Fruit fly (Drosophila melanogaster) whole organism, wandering third instar larva: ENCODE data around the gene CG12395.

Experiments used
- Abd-B ChIP-seq: fragments of >200 bp; optimal IDR thresholded peaks from 2 replicates; lab custom pipeline; 2017; ENCODE audit warnings: missing biosample characterization, missing genetic modification characterization
- CG32264 ChIP-seq: fragments of 200-800 bp; sonication (Bioruptor generic); optimal IDR thresholded peaks from 2 replicates; lab custom pipeline; 2016; ENCODE audit warnings: missing biosample characterization, missing genetic modification characterization
- CG9705 ChIP-seq: fragments of 200-800 bp; sonication (Bioruptor generic); optimal IDR thresholded peaks from 2 replicates; lab custom pipeline; 2018; ENCODE audit warnings: missing biosample characterization, mild to moderate bottlenecking, missing genetic modification characterization
- CrebA ChIP-seq: fragments of 200-800 bp; sonication (Bioruptor generic); optimal IDR thresholded peaks from 2 replicates; lab custom pipeline; 2016; ENCODE audit warnings: missing biosample characterization, mild to moderate bottlenecking, missing genetic modification characterization, borderline replicate concordance
- Dfd ChIP-seq: fragments of >200 bp; optimal IDR thresholded peaks from 2 replicates; lab custom pipeline; 2017; ENCODE audit warnings: missing biosample characterization, missing genetic modification characterization
- Dif ChIP-seq: fragments of 200-275, 200-300 bp; sonication (Bioruptor generic); optimal IDR thresholded peaks from 2 replicates; lab custom pipeline; 2018; ENCODE audit warnings: missing biosample characterization, missing genetic modification characterization; ENCODE audit not compliant: partially characterized antibody
- GATAd ChIP-seq: sonication (Bioruptor generic); optimal IDR thresholded peaks from 2 replicates; lab custom pipeline; 2016; ENCODE audit warnings: missing biosample characterization, missing genetic modification characterization
- HLH106 ChIP-seq: fragments of 200-800 bp; optimal IDR thresholded peaks from 3 replicates; lab custom pipeline; 2019; ENCODE audit warnings: missing biosample characterization, mild to moderate bottlenecking, missing genetic modification characterization, moderate library complexity
- Hnf4 ChIP-seq: fragments of 200-800 bp; sonication (Bioruptor generic); optimal IDR thresholded peaks from 2 replicates; lab custom pipeline; 2016; ENCODE audit warnings: missing biosample characterization, mild to moderate bottlenecking, missing genetic modification characterization
- Hr78 ChIP-seq: fragments of >200 bp; optimal IDR thresholded peaks from 2 replicates; lab custom pipeline; 2017; ENCODE audit warnings: missing biosample characterization, missing genetic modification characterization
- Hr83 ChIP-seq: fragments of 200-300 bp; sonication (Bioruptor generic); optimal IDR thresholded peaks from 2 replicates; lab custom pipeline; 2016; ENCODE audit warnings: missing biosample characterization, mild to moderate bottlenecking, missing genetic modification characterization, moderate library complexity; ENCODE audit not compliant: poor library complexity, severe bottlenecking
- Jra ChIP-seq: sonication (Bioruptor generic); optimal IDR thresholded peaks from 2 replicates; lab custom pipeline; 2016; ENCODE audit warnings: missing biosample characterization, missing genetic modification characterization
- Mio ChIP-seq: sonication (Bioruptor generic); optimal IDR thresholded peaks from 2 replicates; lab custom pipeline; 2016; ENCODE audit warnings: missing biosample characterization, missing genetic modification characterization
- Myc ChIP-seq: fragments of >200 bp; optimal IDR thresholded peaks from 2 replicates; lab custom pipeline; 2017
- N ChIP-seq: fragments of >200 bp; optimal IDR thresholded peaks from 2 replicates; lab custom pipeline; 2018; ENCODE audit warnings: missing biosample characterization, missing external identifiers, missing genetic modification characterization
- OdsH ChIP-seq: fragments of 200-800 bp; sonication (Bioruptor generic); optimal IDR thresholded peaks from 2 replicates; lab custom pipeline; 2016; ENCODE audit warnings: missing biosample characterization, mild to moderate bottlenecking, missing genetic modification characterization
- Rel ChIP-seq, 2 experiments: fragments of 200-800 bp; sonication (Bioruptor generic) in 1 of 2; optimal IDR thresholded peaks; 2 replicates in 1 of 2; 3 replicates in 1 of 2; lab custom pipeline; 2016 to 2019; ENCODE audit warnings: mild to moderate bottlenecking in 2 of 2, missing biosample characterization in 2 of 2, missing genetic modification characterization in 2 of 2, moderate library complexity in 1 of 2
- Sp1 ChIP-seq: fragments of 200-800 bp; sonication (Bioruptor generic); optimal IDR thresholded peaks from 3 replicates; lab custom pipeline; 2019; ENCODE audit warnings: missing biosample characterization, mild to moderate bottlenecking, missing genetic modification characterization, moderate library complexity
- Vsx2 ChIP-seq: fragments of 200-300, 225-300 bp; sonication (Bioruptor generic); optimal IDR thresholded peaks from 2 replicates; lab custom pipeline; 2018; ENCODE audit warnings: missing biosample characterization, missing genetic modification characterization; ENCODE audit not compliant: partially characterized antibody
- br ChIP-seq: fragments of 200-800 bp; sonication (Bioruptor generic); optimal IDR thresholded peaks from 2 replicates; lab custom pipeline; 2016; ENCODE audit warnings: missing biosample characterization, missing genetic modification characterization
- dl ChIP-seq, 2 experiments: fragments of 175-275, 200-275 bp in 1 of 2; fragments of 200-275 bp in 1 of 2; sonication (Bioruptor generic); optimal IDR thresholded peaks; lab custom pipeline; 2018; ENCODE audit warnings: mild to moderate bottlenecking in 2 of 2, missing biosample characterization in 2 of 2, missing genetic modification characterization in 2 of 2, moderate library complexity in 2 of 2; ENCODE audit not compliant: partially characterized antibody in 2 of 2, insufficient read depth in 1 of 2
- dmrt93B ChIP-seq: fragments of 200-800 bp; sonication (Bioruptor generic); optimal IDR thresholded peaks from 2 replicates; lab custom pipeline; 2018; ENCODE audit warnings: missing biosample characterization, mild to moderate bottlenecking, missing genetic modification characterization
- dsf ChIP-seq: sonication (Bioruptor generic); optimal IDR thresholded peaks from 2 replicates; lab custom pipeline; 2016; ENCODE audit warnings: missing biosample characterization, missing genetic modification characterization, borderline replicate concordance
- ey ChIP-seq: fragments of 200-800 bp; sonication (Bioruptor generic); optimal IDR thresholded peaks from 2 replicates; lab custom pipeline; 2016; ENCODE audit warnings: missing biosample characterization, missing genetic modification characterization
- foxo ChIP-seq, 2 experiments: fragments of 200-800 bp; sonication (Bioruptor generic); optimal IDR thresholded peaks; 2 replicates in 1 of 2; 3 replicates in 1 of 2; lab custom pipeline; 2016 to 2017; ENCODE audit warnings: missing biosample characterization in 2 of 2, missing genetic modification characterization in 2 of 2
- fru ChIP-seq: fragments of 200-800 bp; sonication (Bioruptor generic); optimal IDR thresholded peaks from 3 replicates; lab custom pipeline; 2016; ENCODE audit warnings: missing biosample characterization, mild to moderate bottlenecking, missing genetic modification characterization
- h ChIP-seq: fragments of 200-800 bp; sonication (Bioruptor generic); optimal IDR thresholded peaks from 3 replicates; lab custom pipeline; 2016; ENCODE audit warnings: missing biosample characterization, mild to moderate bottlenecking, missing genetic modification characterization
- jim ChIP-seq: fragments of 175-275, 200-325 bp; sonication (Bioruptor generic); optimal IDR thresholded peaks from 2 replicates; lab custom pipeline; 2016; ENCODE audit warnings: missing biosample characterization, mild to moderate bottlenecking, missing genetic modification characterization
- lola ChIP-seq: fragments of >200 bp; optimal IDR thresholded peaks from 2 replicates; lab custom pipeline; 2017; ENCODE audit warnings: missing biosample characterization, missing genetic modification characterization
- pan ChIP-seq: fragments of >200 bp; optimal IDR thresholded peaks from 2 replicates; lab custom pipeline; 2017
- psq ChIP-seq: fragments of 200-800 bp; sonication (Bioruptor generic); optimal IDR thresholded peaks from 3 replicates; lab custom pipeline; 2017; ENCODE audit warnings: missing biosample characterization, mild to moderate bottlenecking, missing genetic modification characterization, moderate library complexity
- rgr ChIP-seq: fragments of 200-800 bp; sonication (Bioruptor generic); optimal IDR thresholded peaks from 3 replicates; lab custom pipeline; 2016; ENCODE audit warnings: missing biosample characterization, mild to moderate bottlenecking, missing genetic modification characterization
- sage ChIP-seq: fragments of 200-800 bp; sonication (Bioruptor generic); optimal IDR thresholded peaks from 2 replicates; lab custom pipeline; 2016; ENCODE audit warnings: missing biosample characterization, mild to moderate bottlenecking, missing genetic modification characterization
- sv ChIP-seq: fragments of 200-800 bp; sonication (Bioruptor generic); optimal IDR thresholded peaks from 3 replicates; lab custom pipeline; 2016; ENCODE audit warnings: missing biosample characterization, missing genetic modification characterization
- tai ChIP-seq: sonication (Bioruptor generic); optimal IDR thresholded peaks from 2 replicates; lab custom pipeline; 2016; ENCODE audit warnings: missing biosample characterization, missing genetic modification characterization
- usp ChIP-seq: fragments of >200 bp; optimal IDR thresholded peaks from 2 replicates; lab custom pipeline; 2017; ENCODE audit warnings: missing biosample characterization, missing genetic modification characterization
- woc ChIP-seq: sonication (Bioruptor generic); optimal IDR thresholded peaks from 2 replicates; lab custom pipeline; 2016; ENCODE audit warnings: missing biosample characterization, mild to moderate bottlenecking, missing genetic modification characterization

Gene CG12395

DNA sequence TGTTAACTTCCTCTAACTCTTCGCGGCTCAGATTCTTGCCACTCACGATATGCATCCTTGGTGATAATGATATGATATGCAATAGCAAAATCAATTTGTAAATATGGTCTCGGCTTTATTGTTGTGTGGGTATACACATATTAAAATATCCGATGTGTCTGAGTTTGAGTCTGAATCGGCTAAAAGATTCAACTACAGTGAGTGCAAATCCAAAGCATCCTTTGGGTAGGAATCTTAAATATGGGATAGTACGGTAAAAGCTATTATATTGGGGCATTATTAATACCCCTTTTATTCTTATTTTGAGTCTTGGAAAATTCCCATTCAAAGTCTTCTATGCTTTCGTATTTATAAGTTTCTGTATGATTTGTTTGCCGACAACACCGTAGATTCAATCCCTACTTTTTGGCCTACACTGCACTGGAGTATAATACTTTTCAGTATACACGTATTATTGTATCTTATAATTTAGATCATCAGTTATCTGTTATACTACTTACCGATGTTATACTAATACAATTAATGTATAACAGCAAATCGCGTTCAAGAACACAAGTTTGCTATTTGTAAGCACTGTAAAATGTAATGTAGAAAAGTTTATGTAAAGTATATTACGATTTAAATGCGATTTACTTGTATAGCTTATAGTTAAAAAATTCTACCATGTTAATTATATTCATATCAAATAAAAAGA lies at the start of gene CG12395:
Gene CG12395, minus strand, starts transcription at position 179 of the 694 bp plus-strand sequence.
- TF ChIP-seq GATAd (GFP tag; lab: Kevin White, UChicago) (no peak), Myc (lab: Kevin White, UChicago) (peak; percentile 71)
- TF ChIP-seq, all 38 proteins: peak for 1

DNA sequence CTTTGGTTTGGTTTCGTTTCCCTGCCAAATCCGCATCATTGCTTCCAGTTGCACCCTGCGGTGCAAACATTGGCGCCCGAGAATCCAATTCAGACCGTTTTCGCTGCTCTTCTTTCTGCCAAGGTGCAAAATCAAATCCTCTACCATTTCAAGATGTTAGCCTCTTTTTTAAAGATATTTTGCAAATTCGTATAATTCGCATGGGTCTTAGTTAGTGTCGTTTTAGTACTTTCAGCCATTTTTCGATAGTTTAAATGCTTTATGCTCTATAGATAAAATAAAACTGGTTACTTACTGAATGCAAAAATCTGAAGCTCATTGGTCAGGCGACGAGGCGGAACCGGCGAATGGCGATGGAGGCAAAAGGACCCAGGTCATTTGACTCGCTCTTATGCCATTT lies 49.0 kb upstream of the CG12395 start:
- TF ChIP-seq Rel (GFP tag; optimal IDR thresholded peaks at IDR 0.05; lab: Kevin White, UChicago): no peak
- TF ChIP-seq Rel (tag; optimal IDR thresholded peaks at IDR 0.05; lab: Kevin White, UChicago): no peak
- TF ChIP-seq dmrt93B: no peak
- TF ChIP-seq foxo (GFP tag; optimal IDR thresholded peaks at IDR 0.05; lab: Kevin White, UChicago): peak in 1 of 2 experiments; percentile 38
- TF ChIP-seq jim: no peak
- TF ChIP-seq ey (GFP tag; lab: Kevin White, UChicago): peak; percentile 28
- peak; percentile 35 for TF ChIP-seq woc (GFP tag; lab: Kevin White, UChicago)
- TF ChIP-seq HLH106 (tag; lab: Kevin White, UChicago): peak; percentile 14
- peak; percentile 7 for TF ChIP-seq h (GFP tag; lab: Kevin White, UChicago)
- peak; percentile 3 for TF ChIP-seq psq
- peak; percentile 17 for TF ChIP-seq br (GFP tag; lab: Kevin White, UChicago)
- TF ChIP-seq fru (GFP tag; lab: Kevin White, UChicago): peak; percentile 43

DNA sequence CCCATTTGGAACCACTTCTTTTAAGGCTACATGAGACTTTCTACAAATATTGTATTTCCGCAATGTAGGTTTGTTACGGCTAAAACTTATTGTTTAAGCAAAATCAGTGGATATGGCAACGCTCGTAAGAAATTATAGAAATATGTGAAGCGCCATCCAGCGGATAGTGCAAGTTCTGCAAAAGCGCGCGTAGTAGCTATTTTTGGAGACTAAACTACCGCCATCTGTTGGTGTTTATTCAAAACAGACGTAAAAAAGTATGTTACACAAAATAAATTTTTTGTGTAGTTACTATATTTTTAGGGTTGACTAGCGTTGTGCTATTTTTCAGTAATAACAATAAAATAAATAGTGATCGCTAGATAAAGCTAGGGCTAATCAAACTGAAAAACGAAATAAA lies 43.0 kb upstream of the CG12395 start:
- TF ChIP-seq sv (GFP tag; lab: Kevin White, UChicago) (no peak), OdsH (GFP tag; lab: Kevin White, UChicago) (peak; percentile 19), CG32264 (GFP tag; lab: Kevin White, UChicago) (no peak), Myc (lab: Kevin White, UChicago) (peak; percentile 87), foxo (GFP tag; optimal IDR thresholded peaks at IDR 0.05; lab: Kevin White, UChicago) (peak in 1 of 2 experiments; percentile 57), N (GFP tag; lab: Kevin White, UChicago) (no peak), br (GFP tag; lab: Kevin White, UChicago) (peak; percentile 2), rgr (GFP tag; lab: Kevin White, UChicago) (peak; percentile 6), Hr83 (GFP tag; lab: Kevin White, UChicago) (peak; percentile 65), ey (GFP tag; lab: Kevin White, UChicago) (peak; percentile 18), Hnf4 (peak; percentile 54), fru (GFP tag; lab: Kevin White, UChicago) (peak; percentile 50)

DNA sequence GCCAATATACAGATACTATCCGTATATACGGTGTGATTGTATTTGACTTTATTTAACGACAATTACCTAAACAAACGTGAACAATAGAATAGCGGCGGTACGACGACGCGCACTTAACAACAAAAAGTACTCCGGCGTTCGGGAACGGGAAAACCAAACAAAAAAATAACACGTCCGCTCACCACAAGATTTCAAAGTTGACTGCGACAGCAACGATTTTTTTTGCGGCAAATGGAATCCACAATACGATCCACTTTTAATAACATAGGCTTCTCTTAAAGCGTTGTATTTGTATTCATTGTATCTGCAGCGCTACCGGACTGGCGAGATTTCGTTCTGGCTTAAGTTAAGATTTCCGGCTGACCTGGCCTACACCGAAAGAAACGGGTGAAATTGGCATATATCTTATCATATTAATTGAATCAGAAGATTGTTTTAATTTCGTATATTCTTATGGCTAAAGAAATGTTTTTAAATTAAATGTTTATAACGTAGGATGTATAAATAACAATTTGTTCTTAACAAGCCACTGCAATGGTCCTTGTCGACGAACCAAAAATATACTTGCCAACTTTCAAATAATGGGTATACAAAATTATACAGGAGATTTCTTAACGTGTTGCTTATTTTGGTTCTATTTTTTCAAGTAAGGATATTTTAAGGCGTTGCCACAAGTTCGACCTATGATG lies 42.2 kb upstream of the CG12395 start, which contains the start of the genes CG42353 and CG42354:
Gene CG42353, minus strand, starts transcription at position 209 of the 689 bp plus-strand sequence.
Gene CG42354, minus strand, starts transcription at position 209 of the 689 bp plus-strand sequence.
- TF ChIP-seq h (GFP tag; lab: Kevin White, UChicago) (peak; percentile 94), Hr83 (GFP tag; lab: Kevin White, UChicago) (no peak), CrebA (GFP tag; lab: Kevin White, UChicago) (peak; percentile 31), Abd-B (GFP tag; lab: Kevin White, UChicago) (no peak), ey (GFP tag; lab: Kevin White, UChicago) (peak; percentile 92), dmrt93B (peak; percentile 94), fru (GFP tag; lab: Kevin White, UChicago) (peak; percentile 84), lola (no peak), Mio (peak; percentile 21), CG9705 (peak; percentile 93), OdsH (GFP tag; lab: Kevin White, UChicago) (peak; percentile 89), tai (GFP tag; lab: Kevin White, UChicago) (peak; percentile 89), jim (no peak), Myc (lab: Kevin White, UChicago) (no peak), Dif (GFP tag; lab: Kevin White, UChicago) (peak; percentile 26), pan (lab: Kevin White, UChicago) (no peak), HLH106 (tag; lab: Kevin White, UChicago) (peak; percentile 97), Dfd (GFP tag; lab: Kevin White, UChicago) (peak; percentile 54), dl (GFP tag; optimal IDR thresholded peaks at IDR 0.05; lab: Kevin White, UChicago; ENCODE audit: insufficient read depth in 1 of 2, partially characterized antibody in 2 of 2) (peak in 1 of 2 experiments; percentile 32), usp (GFP tag; lab: Kevin White, UChicago) (no peak), sv (GFP tag; lab: Kevin White, UChicago) (peak; percentile 91), dsf (GFP tag; lab: Kevin White, UChicago) (peak; percentile 55), br (GFP tag; lab: Kevin White, UChicago) (peak; percentile 94), psq (peak; percentile 85), Vsx2 (GFP tag; lab: Kevin White, UChicago) (no peak), woc (GFP tag; lab: Kevin White, UChicago) (peak; percentile 74), Jra (GFP tag; lab: Kevin White, UChicago) (peak; percentile 69), CG32264 (GFP tag; lab: Kevin White, UChicago) (no peak), N (GFP tag; lab: Kevin White, UChicago) (no peak), Hr78 (GFP tag; lab: Kevin White, UChicago) (no peak), Sp1 (peak; percentile 95), Hnf4 (peak; percentile 91), Rel (GFP tag; optimal IDR thresholded peaks at IDR 0.05; lab: Kevin White, UChicago) (peak; percentile 65), Rel (tag; optimal IDR thresholded peaks at IDR 0.05; lab: Kevin White, UChicago) (peak; percentile 69), sage (peak; percentile 88), rgr (GFP tag; lab: Kevin White, UChicago) (peak; percentile 93)
